Fruit fly (Drosophila melanogaster): ENCODE data around the gene CG7236.

- no peak for TF ChIP-seq CG8159 (tag; optimal IDR thresholded peaks at IDR 0.05)
- TF ChIP-seq CG8301 (tag; optimal IDR thresholded peaks at IDR 0.05): no peak
- no peak for TF ChIP-seq Snoo (tag; optimal IDR thresholded peaks at IDR 0.05)
- TF ChIP-seq CG4496 (GFP tag; IDR thresholded peaks at IDR 0.05): no peak
- no peak for TF ChIP-seq Pif1A (GFP tag; optimal IDR thresholded peaks at IDR 0.05)
- TF ChIP-seq CG10348 (GFP tag; IDR thresholded peaks at IDR 0.05): no peak
- no peak for TF ChIP-seq EcR (GFP tag; optimal IDR thresholded peaks at IDR 0.05)
- no peak for TF ChIP-seq CG32121 (GFP tag; IDR thresholded peaks at IDR 0.05)
- TF ChIP-seq CG15710 (tag; optimal IDR thresholded peaks at IDR 0.05): no peak
- no peak for TF ChIP-seq CG13204 (GFP tag; optimal IDR thresholded peaks at IDR 0.05)
- TF ChIP-seq fd96Ca (GFP tag; IDR thresholded peaks at IDR 0.05): no peak
- TF ChIP-seq gl (tag; optimal IDR thresholded peaks at IDR 0.05): no peak
- TF ChIP-seq CG9948 (tag; optimal IDR thresholded peaks at IDR 0.05): no peak
- no peak for TF ChIP-seq CG34367 (tag; optimal IDR thresholded peaks at IDR 0.05)
These were observed 35.0 kb downstream of the CG7236 start, which contains the start of gene CG11147 for dm6 chr2L:5741144-5741543.
